Worm (Caenorhabditis elegans): ENCODE measurements around the gene F46B3.15.

Gene F46B3.15

DNA sequence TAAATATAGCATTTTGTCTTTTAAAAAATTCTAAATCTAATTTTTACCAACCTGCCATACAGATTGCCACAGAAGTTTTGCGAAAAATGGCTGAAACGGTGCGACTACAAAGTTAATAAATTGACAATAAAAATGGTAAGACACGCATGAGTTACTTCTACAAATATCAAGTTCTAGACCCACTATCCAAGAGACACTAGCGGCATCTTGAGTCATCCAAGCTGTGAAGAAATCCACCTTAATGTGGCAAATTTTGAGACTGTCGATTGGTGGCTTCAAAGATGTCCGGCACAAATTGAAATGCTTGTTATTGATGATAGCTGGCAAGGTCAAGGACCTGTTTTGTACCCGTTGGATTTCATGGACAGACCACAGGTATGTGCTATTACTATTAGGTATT lies 811 bp upstream of the F46B3.15 start, which contains the start of gene F46B3.16:
Gene F46B3.16, plus strand, starts transcription at position 301 of the 400 bp plus-strand sequence.
- no peak for TF ChIP-seq aly-2 (tag; optimal IDR thresholded peaks at IDR 0.05)
- no peak for TF ChIP-seq nhr-28 (tag; optimal IDR thresholded peaks at IDR 0.05)
- no peak for TF ChIP-seq ceh-16 (tag; optimal IDR thresholded peaks at IDR 0.05)
- TF ChIP-seq ZK546.5 (tag; optimal IDR thresholded peaks at IDR 0.05), result no peak
- no peak for TF ChIP-seq pqm-1 (tag; optimal IDR thresholded peaks at IDR 0.05)
- TF ChIP-seq ceh-9 (tag; optimal IDR thresholded peaks at IDR 0.05), result no peak
- TF ChIP-seq mml-1 (tag; optimal IDR thresholded peaks at IDR 0.05), result no peak
- no peak for TF ChIP-seq nhr-23 (tag; optimal IDR thresholded peaks at IDR 0.05)
- no peak for TF ChIP-seq mdl-1 (tag; optimal IDR thresholded peaks at IDR 0.05)
- no peak for TF ChIP-seq sea-2 (GFP tag; optimal IDR thresholded peaks at IDR 0.05)

DNA sequence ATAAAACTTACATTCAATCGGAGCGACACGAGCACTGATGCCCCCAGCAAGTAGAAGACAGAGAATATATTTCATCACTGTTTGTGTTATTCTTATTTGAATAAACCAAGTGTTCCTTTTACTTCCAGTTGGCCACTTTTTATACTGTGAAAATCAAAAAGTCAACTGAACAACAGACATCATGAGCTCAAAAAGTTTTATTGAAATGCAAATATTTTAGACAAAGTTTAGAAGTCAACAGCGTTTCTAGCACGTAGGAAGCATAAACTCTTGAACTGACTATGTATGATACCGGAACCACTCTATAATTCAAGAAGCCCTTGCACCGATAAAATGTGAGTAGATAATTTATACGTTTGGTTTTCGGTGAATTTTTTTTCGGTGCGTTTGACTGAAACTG lies 2.3 kb downstream of the F46B3.15 start, which contains the start of gene F46B3.14:
Gene F46B3.14, minus strand, starts transcription at position 101 of the 400 bp plus-strand sequence.
- TF ChIP-seq nhr-25 (tag; optimal IDR thresholded peaks at IDR 0.05) (no peak), zag-1 (tag; optimal IDR thresholded peaks at IDR 0.05) (no peak), pqm-1 (tag; optimal IDR thresholded peaks at IDR 0.05) (no peak), fos-1 (tag; optimal IDR thresholded peaks at IDR 0.05) (no peak), egl-5 (tag; optimal IDR thresholded peaks at IDR 0.05) (no peak), lin-15B (tag; optimal IDR thresholded peaks at IDR 0.05) (no peak), jun-1 (tag; optimal IDR thresholded peaks at IDR 0.05) (no peak), elt-2 (tag; optimal IDR thresholded peaks at IDR 0.05) (no peak), tbx-2 (tag; optimal IDR thresholded peaks at IDR 0.05) (no peak), R02D3.7 (tag; optimal IDR thresholded peaks at IDR 0.05) (no peak), sea-2 (GFP tag; optimal IDR thresholded peaks at IDR 0.05) (no peak), mdl-1 (tag; optimal IDR thresholded peaks at IDR 0.05) (no peak)

DNA sequence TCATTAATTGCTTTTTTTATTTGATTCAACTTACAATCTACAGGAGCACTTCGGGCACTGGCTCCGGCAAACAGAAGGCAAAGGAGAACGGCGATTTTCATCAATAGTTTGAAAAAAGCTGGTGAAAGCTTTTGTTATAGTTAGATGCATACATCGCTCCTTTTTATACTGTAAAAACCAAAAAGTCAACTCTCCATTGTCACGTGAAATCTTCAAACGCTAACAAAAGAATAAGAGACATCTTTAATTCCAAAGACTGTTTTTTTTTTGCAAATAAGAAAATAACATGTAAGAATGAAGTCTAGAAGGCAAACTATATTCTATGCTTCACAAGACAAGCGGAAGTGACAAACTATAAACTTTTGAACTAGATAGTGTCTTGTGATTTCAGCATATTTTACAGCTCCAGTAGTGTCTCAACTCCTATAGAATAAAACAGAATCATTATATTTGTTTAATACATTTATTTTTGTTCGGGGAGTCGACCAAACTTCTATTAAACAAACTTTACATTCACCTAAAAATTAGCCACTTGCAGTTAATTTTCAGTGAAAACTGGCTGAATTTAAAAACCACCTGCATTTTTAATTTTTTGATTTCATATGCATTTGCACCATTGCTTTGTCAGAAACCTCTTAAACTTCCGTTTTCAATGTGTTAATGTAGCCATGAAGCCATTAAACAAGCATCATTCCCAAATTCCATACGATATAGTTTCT lies 7.3 kb downstream of the F46B3.15 start, which contains the start of the genes F46B3.9 and srz-18:
Gene F46B3.9, minus strand, starts transcription at position 101 of the 719 bp plus-strand sequence.
Gene srz-18, plus strand, starts transcription at position 669 of the 719 bp plus-strand sequence.
- TF ChIP-seq mdl-1 (tag; optimal IDR thresholded peaks at IDR 0.05) (no peak), egl-27 (tag; optimal IDR thresholded peaks at IDR 0.05) (no peak), lin-15B (tag; optimal IDR thresholded peaks at IDR 0.05) (no peak), elt-2 (tag; optimal IDR thresholded peaks at IDR 0.05) (no peak), unc-39 (tag; optimal IDR thresholded peaks at IDR 0.05) (no peak), fos-1 (tag; optimal IDR thresholded peaks at IDR 0.05) (no peak), nfya-1 (tag; optimal IDR thresholded peaks at IDR 0.05; ENCODE audit: insufficient read depth) (no peak), nhr-25 (tag; optimal IDR thresholded peaks at IDR 0.05) (no peak), ZK546.5 (tag; optimal IDR thresholded peaks at IDR 0.05) (no peak), fkh-2 (tag; optimal IDR thresholded peaks at IDR 0.05) (no peak), ceh-9 (tag; optimal IDR thresholded peaks at IDR 0.05) (no peak), ceh-28 (tag; optimal IDR thresholded peaks at IDR 0.05) (no peak), ceh-82 (tag; optimal IDR thresholded peaks at IDR 0.05) (no peak), lsy-12 (tag; optimal IDR thresholded peaks at IDR 0.05) (no peak), nhr-43 (tag; optimal IDR thresholded peaks at IDR 0.05; ENCODE audit: poor library complexity, severe bottlenecking) (no peak), sea-2 (GFP tag; optimal IDR thresholded peaks at IDR 0.05) (no peak), skn-1 (tag; optimal IDR thresholded peaks at IDR 0.05) (no peak), nhr-77 (tag; optimal IDR thresholded peaks at IDR 0.05) (no peak), nhr-12 (tag; optimal IDR thresholded peaks at IDR 0.05) (no peak), hmg-11 (tag; optimal IDR thresholded peaks at IDR 0.05) (no peak)

DNA sequence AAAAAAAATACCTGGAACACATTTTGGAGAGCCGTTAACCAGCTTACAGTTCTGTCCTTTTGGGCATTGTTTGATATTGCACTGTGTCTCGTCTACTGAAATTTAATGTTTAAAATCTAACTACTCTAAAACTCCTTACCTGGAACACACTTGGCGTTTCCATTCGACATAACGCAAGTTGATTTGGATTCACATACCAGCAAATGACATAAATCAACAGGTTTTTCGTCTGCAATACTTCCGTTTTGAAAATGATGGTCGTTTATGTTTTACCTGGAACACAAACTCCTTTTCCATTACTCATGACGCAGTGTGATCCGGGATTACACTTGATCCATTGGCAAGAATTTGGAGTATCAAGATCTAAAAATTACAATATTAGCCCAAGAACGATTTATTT lies 8.3 kb downstream of the F46B3.15 start:
- TF ChIP-seq fkh-10 (GFP tag; optimal IDR thresholded peaks at IDR 0.05) (no peak), fos-1 (tag; optimal IDR thresholded peaks at IDR 0.05) (no peak), sea-2 (GFP tag; optimal IDR thresholded peaks at IDR 0.05) (no peak), ceh-9 (tag; optimal IDR thresholded peaks at IDR 0.05) (no peak), nhr-28 (tag; optimal IDR thresholded peaks at IDR 0.05) (no peak), ZK546.5 (tag; optimal IDR thresholded peaks at IDR 0.05) (no peak), unc-39 (tag; optimal IDR thresholded peaks at IDR 0.05) (no peak)

DNA sequence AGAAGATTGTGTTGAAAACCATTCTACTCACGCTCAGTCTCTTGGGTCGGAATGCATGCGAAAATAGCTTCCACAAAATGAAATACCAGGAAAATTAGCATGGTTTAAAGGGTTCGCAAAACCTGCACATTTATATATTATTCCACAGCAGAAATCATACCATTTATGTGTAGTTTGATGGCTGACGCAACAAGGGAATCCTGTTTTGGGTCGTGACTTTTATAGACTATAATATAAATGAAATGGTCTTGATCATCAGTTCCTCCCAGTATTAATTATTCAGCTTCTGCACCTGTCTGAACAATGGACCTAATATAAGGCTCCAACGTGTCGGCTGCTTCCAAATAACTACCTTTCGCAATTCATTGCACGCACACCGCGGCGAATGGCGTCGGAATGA lies 10.5 kb downstream of the F46B3.15 start, which contains the start of gene F46B3.8:
Gene F46B3.8, minus strand, starts transcription at position 101 of the 400 bp plus-strand sequence.
- no peak for TF ChIP-seq aly-2 (tag; optimal IDR thresholded peaks at IDR 0.05)
- TF ChIP-seq ztf-11 (tag; optimal IDR thresholded peaks at IDR 0.05), result no peak
- no peak for TF ChIP-seq egl-27 (tag; optimal IDR thresholded peaks at IDR 0.05)
- no peak for TF ChIP-seq mml-1 (tag; optimal IDR thresholded peaks at IDR 0.05)
- no peak for TF ChIP-seq lin-39 (tag; optimal IDR thresholded peaks at IDR 0.05)
- no peak for TF ChIP-seq eor-1 (tag; optimal IDR thresholded peaks at IDR 0.05)
- TF ChIP-seq fkh-10 (GFP tag; optimal IDR thresholded peaks at IDR 0.05), result no peak
- no peak for TF ChIP-seq mdl-1 (tag; optimal IDR thresholded peaks at IDR 0.05)
